Fruit fly (Drosophila melanogaster) whole organism, embryonic: ENCODE data around the gene CG34163.

Source experiments
- Aef1 ChIP-seq: fragments of 200-800 bp; sonication (Bioruptor generic); IDR thresholded peaks from 3 replicates; pipeline ENCODE4 v1.3.6; 2022; ENCODE audit warnings: missing biosample characterization, missing genetic modification characterization
- C15 ChIP-seq: fragments of 200-800 bp; sonication (Bioruptor generic); IDR thresholded peaks from 3 replicates; pipeline ENCODE4 v1.3.6; 2022; ENCODE audit warnings: missing biosample characterization, missing genetic modification characterization
- CG10274 ChIP-seq: fragments of 200-800 bp; sonication (Bioruptor generic); optimal IDR thresholded peaks from 3 replicates; lab custom pipeline; 2017; ENCODE audit warnings: missing biosample characterization, mild to moderate bottlenecking, missing genetic modification characterization
- CG11723 ChIP-seq: fragments of 200-800 bp; sonication (Bioruptor generic); optimal IDR thresholded peaks from 2 replicates; lab custom pipeline; 2017; ENCODE audit warnings: missing biosample characterization, mild to moderate bottlenecking, missing genetic modification characterization
- CG12155 ChIP-seq: fragments of 200-800 bp; sonication (Bioruptor generic); optimal IDR thresholded peaks from 3 replicates; lab custom pipeline; 2016; ENCODE audit warnings: missing biosample characterization, missing genetic modification characterization
- CG12659 ChIP-seq: fragments of 200-800 bp; sonication (Bioruptor generic); optimal IDR thresholded peaks from 3 replicates; lab custom pipeline; 2017; ENCODE audit warnings: mild to moderate bottlenecking, missing biosample characterization, missing genetic modification reagents, missing genetic modification characterization
- CG17186 ChIP-seq: fragments of 200-800 bp; sonication (Bioruptor generic); optimal IDR thresholded peaks from 3 replicates; lab custom pipeline; 2017; ENCODE audit warnings: missing biosample characterization, missing genetic modification reagents, missing genetic modification characterization
- CG18011 ChIP-seq: fragments of 200-800 bp; sonication (Bioruptor generic); optimal IDR thresholded peaks from 2 replicates; lab custom pipeline; 2017; ENCODE audit warnings: missing biosample characterization, missing genetic modification characterization, mild to moderate bottlenecking, moderate library complexity, missing genotype
- CG18262 ChIP-seq: fragments of 200-800 bp; optimal IDR thresholded peaks from 3 replicates; lab custom pipeline; 2019; ENCODE audit warnings: missing biosample characterization, mild to moderate bottlenecking, missing genetic modification characterization, moderate library complexity
- CG2712 ChIP-seq: fragments of 200-800 bp; optimal IDR thresholded peaks from 3 replicates; lab custom pipeline; 2019; ENCODE audit warnings: missing biosample characterization, mild to moderate bottlenecking, missing genetic modification characterization, moderate library complexity
- CG31365 ChIP-seq: fragments of 200-800 bp; sonication (Bioruptor generic); optimal IDR thresholded peaks from 2 replicates; lab custom pipeline; 2018; ENCODE audit warnings: missing biosample characterization, mild to moderate bottlenecking, missing genetic modification characterization
- CG6254 ChIP-seq: fragments of 200-800 bp; sonication (Bioruptor generic); optimal IDR thresholded peaks from 3 replicates; lab custom pipeline; 2017; ENCODE audit warnings: mild to moderate bottlenecking, missing biosample characterization, missing genetic modification reagents, missing genetic modification characterization
- CG7271 ChIP-seq: fragments of 200-800 bp; sonication (Bioruptor generic); optimal IDR thresholded peaks from 2 replicates; lab custom pipeline; 2018; ENCODE audit warnings: missing biosample characterization, mild to moderate bottlenecking, missing genetic modification characterization, moderate library complexity
- CG7839 ChIP-seq: fragments of 200-800 bp; sonication (Bioruptor generic); optimal IDR thresholded peaks from 3 replicates; lab custom pipeline; 2018; ENCODE audit warnings: missing biosample characterization, mild to moderate bottlenecking, missing genetic modification characterization, moderate library complexity
- CG8290 ChIP-seq, 3 experiments: fragments of 200-800 bp; sonication (Bioruptor generic); optimal IDR thresholded peaks; 2 replicates each; lab custom pipeline; 2016 to 2019; ENCODE audit warnings: missing biosample characterization in 3 of 3, missing genetic modification characterization in 3 of 3, mild to moderate bottlenecking in 2 of 3, moderate library complexity in 1 of 3
- CG9817 ChIP-seq: fragments of 200-800 bp; sonication (Bioruptor generic); optimal IDR thresholded peaks from 2 replicates; lab custom pipeline; 2018; ENCODE audit warnings: missing biosample characterization, mild to moderate bottlenecking, missing genetic modification characterization, moderate library complexity
- D19A ChIP-seq: fragments of 200-800 bp; optimal IDR thresholded peaks from 3 replicates; lab custom pipeline; 2019; ENCODE audit warnings: missing biosample characterization, mild to moderate bottlenecking, missing genetic modification characterization, moderate library complexity
- Doc3 ChIP-seq: fragments of 200-800 bp; sonication (Bioruptor generic); IDR thresholded peaks from 3 replicates; pipeline ENCODE4 v1.3.6; 2022; ENCODE audit warnings: missing biosample characterization, missing genetic modification characterization; ENCODE audit not compliant: partially characterized antibody
- Dp ChIP-seq: fragments of 200-800 bp; sonication (Bioruptor generic); optimal IDR thresholded peaks from 2 replicates; lab custom pipeline; 2018; ENCODE audit warnings: missing biosample characterization, mild to moderate bottlenecking, missing genetic modification characterization, moderate library complexity
- Drgx ChIP-seq: fragments of 200-800 bp; sonication (Bioruptor generic); IDR thresholded peaks from 2 replicates; pipeline ENCODE4 v1.3.6; 2022; ENCODE audit warnings: missing biosample characterization, missing genetic modification characterization
- Elba2 ChIP-seq: fragments of 200-800 bp; sonication (Bioruptor generic); optimal IDR thresholded peaks from 3 replicates; lab custom pipeline; 2016; ENCODE audit warnings: missing biosample characterization, missing genetic modification characterization
- Fer2 ChIP-seq: fragments of 200-800 bp; sonication (Bioruptor generic); optimal IDR thresholded peaks from 2 replicates; lab custom pipeline; 2018; ENCODE audit warnings: missing biosample characterization, mild to moderate bottlenecking, missing genetic modification characterization, moderate library complexity
- Hand ChIP-seq: fragments of 200-800 bp; sonication (Bioruptor generic); optimal IDR thresholded peaks from 2 replicates; lab custom pipeline; 2017; ENCODE audit warnings: mild to moderate bottlenecking, missing biosample characterization, missing genetic modification reagents, missing genetic modification characterization
- Hmx ChIP-seq: fragments of 200-800 bp; sonication (Bioruptor generic); optimal IDR thresholded peaks from 2 replicates; lab custom pipeline; 2016; ENCODE audit warnings: missing biosample characterization, missing genetic modification characterization
- Kr ChIP-seq: fragments of 200-800 bp; sonication (Bioruptor generic); optimal IDR thresholded peaks from 2 replicates; lab custom pipeline; 2017; ENCODE audit warnings: missing biosample characterization, mild to moderate bottlenecking, missing genetic modification characterization
- Max ChIP-seq: fragments of 200-800 bp; sonication (Bioruptor generic); optimal IDR thresholded peaks from 2 replicates; lab custom pipeline; 2016; ENCODE audit warnings: missing biosample characterization, mild to moderate bottlenecking, missing genetic modification characterization
- Nf-YC ChIP-seq: fragments of 200-800 bp; optimal IDR thresholded peaks from 3 replicates; lab custom pipeline; 2019; ENCODE audit warnings: missing biosample characterization, mild to moderate bottlenecking, missing genetic modification characterization, moderate library complexity
- Oli ChIP-seq: fragments of 200-800 bp; sonication (Bioruptor generic); optimal IDR thresholded peaks from 2 replicates; lab custom pipeline; 2018; ENCODE audit warnings: missing biosample characterization, mild to moderate bottlenecking, missing genetic modification characterization, moderate library complexity
- Six4 ChIP-seq: fragments of 200-800 bp; sonication (Bioruptor generic); optimal IDR thresholded peaks from 2 replicates; lab custom pipeline; 2016; ENCODE audit warnings: missing biosample characterization, missing genetic modification characterization
- Ssrp ChIP-seq: fragments of 200-800 bp; sonication (Bioruptor generic); optimal IDR thresholded peaks from 2 replicates; lab custom pipeline; 2018; ENCODE audit warnings: missing biosample characterization, mild to moderate bottlenecking, missing genetic modification characterization, moderate library complexity
- bsh ChIP-seq, 2 experiments: fragments of 200-800 bp; sonication (Bioruptor generic); optimal IDR thresholded peaks; 2 replicates each; lab custom pipeline; 2017 to 2018; ENCODE audit warnings: mild to moderate bottlenecking in 2 of 2, missing biosample characterization in 2 of 2, missing genetic modification characterization in 2 of 2, moderate library complexity in 1 of 2
- cad ChIP-seq: fragments of >200 bp; optimal IDR thresholded peaks from 2 replicates; lab custom pipeline; 2017; ENCODE audit warnings: missing biosample characterization, missing genetic modification characterization
- en ChIP-seq: fragments of 200-800 bp; sonication (Bioruptor generic); optimal IDR thresholded peaks from 2 replicates; lab custom pipeline; 2016; ENCODE audit warnings: missing biosample characterization, missing genetic modification characterization
- eve ChIP-seq, 2 experiments: fragments of >200 bp; optimal IDR thresholded peaks; 2 replicates each; lab custom pipeline; 2017; ENCODE audit warnings: missing biosample characterization in 2 of 2, missing genetic modification characterization in 2 of 2
- exex ChIP-seq: fragments of 200-800 bp; sonication (Bioruptor generic); optimal IDR thresholded peaks from 4 replicates; lab custom pipeline; 2018; ENCODE audit warnings: missing biosample characterization, mild to moderate bottlenecking, missing genetic modification characterization, moderate library complexity
- lola ChIP-seq, 3 experiments: fragments of >200 bp in 2 of 3; fragments of 200-800 bp in 1 of 3; sonication (Bioruptor generic) in 1 of 3; optimal IDR thresholded peaks; 2 replicates each; lab custom pipeline; 2017 to 2019; ENCODE audit warnings: missing biosample characterization in 3 of 3, missing genetic modification characterization in 3 of 3, mild to moderate bottlenecking in 1 of 3, moderate library complexity in 1 of 3
- onecut ChIP-seq: fragments of 200-800 bp; sonication (Bioruptor generic); IDR thresholded peaks from 2 replicates; pipeline ENCODE4 v1.3.6; 2022; ENCODE audit warnings: missing biosample characterization, missing genetic modification characterization
- pan ChIP-seq, 4 experiments: fragments of >200 bp in 3 of 4; fragments of 200-800 bp in 1 of 4; sonication (Bioruptor generic) in 1 of 4; optimal IDR thresholded peaks in 3 of 4; IDR thresholded peaks in 1 of 4; 2 replicates each; pipeline versions ENCODE4 v1.3.6 to Lab custom; 2017 to 2022; ENCODE audit warnings: missing biosample characterization in 2 of 4, missing genetic modification characterization in 2 of 4, mixed read lengths in 1 of 4
- rib ChIP-seq: fragments of 200-800 bp; sonication (Bioruptor generic); IDR thresholded peaks from 2 replicates; pipeline ENCODE4 v1.3.6; 2022; ENCODE audit warnings: missing biosample characterization, missing genetic modification characterization
- ro ChIP-seq: fragments of 200-800 bp; sonication (Bioruptor generic); IDR thresholded peaks from 2 replicates; pipeline ENCODE4 v1.3.6; 2022; ENCODE audit warnings: missing biosample characterization, missing genetic modification characterization
- run ChIP-seq: fragments of 200-800 bp; sonication (Bioruptor generic); optimal IDR thresholded peaks from 3 replicates; lab custom pipeline; 2018; ENCODE audit warnings: missing biosample characterization, mild to moderate bottlenecking, missing genetic modification characterization
- schlank ChIP-seq: fragments of 200-800 bp; sonication (Bioruptor generic); optimal IDR thresholded peaks from 2 replicates; lab custom pipeline; 2018; ENCODE audit warnings: missing biosample characterization, mild to moderate bottlenecking, missing genetic modification characterization
- sd ChIP-seq: fragments of 200-800 bp; sonication (Bioruptor generic); optimal IDR thresholded peaks from 3 replicates; lab custom pipeline; 2018; ENCODE audit warnings: missing biosample characterization, mild to moderate bottlenecking, missing genetic modification characterization, moderate library complexity
- sim ChIP-seq: fragments of 200-800 bp; sonication (Bioruptor generic); IDR thresholded peaks from 2 replicates; pipeline ENCODE4 v1.3.6; 2022; ENCODE audit warnings: missing biosample characterization, missing genetic modification characterization
- tll ChIP-seq, 2 experiments: fragments of 200-800 bp in 1 of 2; fragments of >200 bp in 1 of 2; sonication (Bioruptor generic) in 1 of 2; optimal IDR thresholded peaks; 2 replicates each; lab custom pipeline; 2017 to 2019; ENCODE audit warnings: missing biosample characterization in 2 of 2, missing genetic modification characterization in 2 of 2, mild to moderate bottlenecking in 1 of 2, moderate library complexity in 1 of 2
- vvl ChIP-seq: fragments of 200-800 bp; sonication (Bioruptor generic); IDR thresholded peaks from 2 replicates; pipeline ENCODE4 v1.3.6; 2022; ENCODE audit warnings: missing biosample characterization, missing genetic modification characterization

The CG34163 gene

DNA sequence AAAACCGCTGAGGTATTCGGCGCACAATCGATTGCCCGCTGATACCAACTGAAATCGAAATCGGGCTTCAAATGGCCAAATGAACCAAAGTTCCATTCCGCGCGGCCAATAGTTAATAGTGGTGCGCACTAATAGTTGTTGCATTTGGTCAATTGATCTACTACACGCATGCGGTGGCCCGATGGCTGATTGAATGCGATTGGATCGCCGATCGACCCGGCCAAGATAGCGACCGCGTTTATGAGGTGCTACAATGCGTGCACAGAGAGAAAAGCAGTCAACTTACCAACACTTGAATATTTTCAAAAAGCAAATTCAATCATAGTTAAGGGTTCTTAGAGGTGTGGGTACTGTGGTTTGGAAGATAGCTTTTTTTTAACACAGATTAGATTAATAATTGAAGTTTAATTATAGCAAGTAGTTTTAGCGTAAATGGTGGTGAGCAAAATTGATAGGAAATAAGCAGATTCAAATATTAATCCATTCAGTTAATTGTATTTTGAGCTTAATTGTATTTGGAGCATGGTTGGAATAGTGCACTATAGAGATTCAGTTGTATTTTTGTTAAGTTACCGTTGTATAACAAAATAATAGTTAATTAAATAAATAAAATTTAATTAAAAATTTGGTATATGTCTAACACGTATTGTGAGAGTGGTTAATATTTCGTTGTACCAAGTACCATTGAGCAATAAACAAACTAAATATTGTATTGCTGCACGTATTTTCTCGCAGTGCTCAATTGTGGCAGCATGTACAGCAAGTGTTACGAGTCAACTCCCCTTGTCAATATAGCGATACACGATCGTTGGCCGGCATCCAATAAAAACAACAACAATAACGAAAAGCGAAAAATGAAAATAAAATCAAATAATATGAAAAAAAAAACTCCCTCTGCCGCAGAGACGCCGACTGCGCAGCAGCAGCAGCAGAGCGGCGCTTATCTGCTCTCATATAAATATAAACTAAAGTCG, 38.7 kb downstream of the CG34163 start (continued):
- peak; percentile 3 for TF ChIP-seq Dp
- no peak for TF ChIP-seq eve (GFP tag; optimal IDR thresholded peaks at IDR 0.05; lab: Kevin White, UChicago)
- peak; percentile 23; the same call in 1 of the 2 replicates for TF ChIP-seq onecut
- TF ChIP-seq CG17186, result no peak
- TF ChIP-seq CG12659 (GFP tag; lab: Kevin White, UChicago), result peak; percentile 68
- peak; percentile 39 for TF ChIP-seq sd
- TF ChIP-seq Oli, result peak; percentile 83
- no peak for TF ChIP-seq tll (GFP tag; optimal IDR thresholded peaks at IDR 0.05; lab: Kevin White, UChicago)
- TF ChIP-seq Max (GFP tag; lab: Kevin White, UChicago), result peak; percentile 54
- peak; percentile 65 for TF ChIP-seq Ssrp (tag; lab: Kevin White, UChicago)
- no peak for TF ChIP-seq CG8290 (GFP tag; optimal IDR thresholded peaks at IDR 0.05; lab: Kevin White, UChicago)
- TF ChIP-seq CG8290 (tag; optimal IDR thresholded peaks at IDR 0.05; lab: Kevin White, UChicago), result peak in 1 of 2 experiments; percentile 69
- peak; percentile 52 for TF ChIP-seq exex (tag; lab: Kevin White, UChicago)
- TF ChIP-seq Elba2 (GFP tag; lab: Kevin White, UChicago), result no peak
- TF ChIP-seq Aef1, result peak; percentile 61
- no peak for TF ChIP-seq Fer2 (tag; lab: Kevin White, UChicago)
- TF ChIP-seq CG7839, result peak; percentile 69
- TF ChIP-seq vvl (GFP tag; lab: Robert Waterston, UW), result no peak; the same call in 1 of the 2 replicates
- no peak for TF ChIP-seq CG31365 (tag; lab: Kevin White, UChicago)
- TF ChIP-seq Kr (GFP tag; lab: Kevin White, UChicago), result no peak
- TF ChIP-seq CG6254 (GFP tag; lab: Kevin White, UChicago), result peak; percentile 11
- peak; percentile 36 for TF ChIP-seq D19A (tag; lab: Kevin White, UChicago)
- no peak for TF ChIP-seq CG10274 (GFP tag; lab: Kevin White, UChicago)
- no peak for TF ChIP-seq Hmx (GFP tag; lab: Kevin White, UChicago)
- TF ChIP-seq Drgx (GFP tag; lab: Robert Waterston, UW), result peak; percentile 75
- 0 out of 3 replicates have a peak, but pooled peaks have one; percentile 21 for TF ChIP-seq Doc3 (GFP tag; lab: Robert Waterston, UW)
- TF ChIP-seq Hand (GFP tag; lab: Kevin White, UChicago), result peak; percentile 35
- TF ChIP-seq en (GFP tag; lab: Kevin White, UChicago), result no peak
- peak; percentile 11 for TF ChIP-seq CG12155 (GFP tag; lab: Kevin White, UChicago)
- peak; percentile 4 to 47 for TF ChIP-seq bsh (GFP tag; optimal IDR thresholded peaks at IDR 0.05; lab: Kevin White, UChicago)
- TF ChIP-seq CG2712 (tag; lab: Kevin White, UChicago), result peak; percentile 53
- no peak for TF ChIP-seq sim
- TF ChIP-seq run (tag; lab: Kevin White, UChicago), result no peak
- TF ChIP-seq ro, result no peak
- TF ChIP-seq Nf-YC (tag; lab: Kevin White, UChicago), result peak; percentile 52
- no peak for TF ChIP-seq CG7271
- peak; percentile 24 for TF ChIP-seq CG9817 (tag; lab: Kevin White, UChicago)
- TF ChIP-seq cad (GFP tag; lab: Kevin White, UChicago), result no peak
- no peak for TF ChIP-seq pan (optimal IDR thresholded peaks at IDR 0.05; lab: Kevin White, UChicago)
- TF ChIP-seq pan (GFP tag; optimal IDR thresholded peaks at IDR 0.05 in 1 of 2, IDR thresholded peaks at IDR 0.05 in 1 of 2), result peak in 1 of 2 experiments; percentile 43
- TF ChIP-seq CG18011 (GFP tag; lab: Kevin White, UChicago), result no peak
- peak in 1 of 3 experiments; percentile 75 for TF ChIP-seq lola (GFP tag; optimal IDR thresholded peaks at IDR 0.05; lab: Kevin White, UChicago)
- peak; percentile 19 for TF ChIP-seq CG11723 (GFP tag; lab: Kevin White, UChicago)
- peak; percentile 44 for TF ChIP-seq Six4
- TF ChIP-seq C15 (GFP tag; lab: Robert Waterston, UW), result 0 out of 3 replicates have a peak, but pooled peaks have one; percentile 23
- TF ChIP-seq CG18262 (tag; lab: Kevin White, UChicago), result peak; percentile 79
- no peak for TF ChIP-seq rib (GFP tag; lab: Robert Waterston, UW)
- no peak for TF ChIP-seq schlank (tag; lab: Kevin White, UChicago)
